Fruit fly (Drosophila melanogaster) whole organism, pupa: Measurements from ENCODE around the gene CG18180.

Source experiments
- CG4496 ChIP-seq: fragments of 200-800 bp; sonication (Bioruptor generic); IDR thresholded peaks from 3 replicates; pipeline ENCODE4 v1.3.6; 2022; ENCODE audit warnings: missing biosample characterization, missing genetic modification characterization
- Snoo ChIP-seq: fragments of 200-800 bp; sonication (Bioruptor generic); optimal IDR thresholded peaks from 3 replicates; lab custom pipeline; 2017; ENCODE audit warnings: missing biosample characterization, mild to moderate bottlenecking, missing genetic modification characterization, inconsistent platforms

DNA sequence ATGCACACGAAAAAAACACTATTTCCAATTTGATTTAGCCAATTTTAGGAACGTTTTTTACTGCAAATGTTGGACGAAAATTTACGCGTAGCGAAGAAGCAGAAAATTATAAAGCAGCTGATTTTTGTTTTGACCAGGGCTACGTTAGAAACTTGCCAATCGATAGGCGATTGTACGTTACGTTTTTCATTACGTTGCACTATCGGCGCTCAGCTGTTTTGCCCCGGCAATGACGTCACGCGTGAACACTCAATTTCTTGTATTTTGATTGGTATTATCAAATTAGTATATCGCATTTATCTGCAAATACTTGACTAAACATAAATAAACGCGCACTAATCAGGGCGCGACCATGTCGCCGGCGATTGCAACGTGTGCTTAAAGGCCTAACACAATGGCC, 38.2 kb downstream of the CG18180 start, which contains the start of the genes fry and CG16717:
- TF ChIP-seq CG4496 (GFP tag; lab: Robert Waterston, UW) (no peak), Snoo (tag; lab: Kevin White, UChicago) (no peak)
